Fruit fly (Drosophila melanogaster): ENCODE measurements around the gene CG34250.

CG34250 gene

dm6 chr3L:17513893-17514616, 38.0 kb downstream of the CG34250 start, which contains the start of the genes U4-U6-60K and CG7564 (continued):
- peak; percentile 95 for TF ChIP-seq CG14860 (GFP tag; IDR thresholded peaks at IDR 0.05; ENCODE audit: partially characterized antibody)
- TF ChIP-seq ken (GFP tag; IDR thresholded peaks at IDR 0.05), result peak; percentile 19; the same call in 1 of the 3 replicates
- TF ChIP-seq CG30403 (GFP tag; optimal IDR thresholded peaks at IDR 0.05), result peak; percentile 85
- TF ChIP-seq chif (GFP tag; optimal IDR thresholded peaks at IDR 0.05), result no peak
- TF ChIP-seq Hmx (GFP tag; optimal IDR thresholded peaks at IDR 0.05), result peak; percentile 20
- peak; percentile 61; the same call in 2 of the 3 replicates for TF ChIP-seq CG11456 (GFP tag; IDR thresholded peaks at IDR 0.05)
- TF ChIP-seq CG4617 (GFP tag; optimal IDR thresholded peaks at IDR 0.05; ENCODE audit: borderline replicate concordance), result peak; percentile 72
- TF ChIP-seq ci (GFP tag; IDR thresholded peaks at IDR 0.05), result no peak; the same call in 2 of the 3 replicates
- TF ChIP-seq Mad (GFP tag; optimal IDR thresholded peaks at IDR 0.05), result peak; percentile 52
- no peak for TF ChIP-seq CG7987 (GFP tag; optimal IDR thresholded peaks at IDR 0.05)
- no peak for TF ChIP-seq ftz-f1 (GFP tag; optimal IDR thresholded peaks at IDR 0.05)
- peak; percentile 64 for TF ChIP-seq NfI (GFP tag; optimal IDR thresholded peaks at IDR 0.05)
- TF ChIP-seq CG15073 (GFP tag; optimal IDR thresholded peaks at IDR 0.05), result no peak
- peak; percentile 76 for TF ChIP-seq CG16815 (GFP tag; optimal IDR thresholded peaks at IDR 0.05)
- no peak for TF ChIP-seq danr (GFP tag; IDR thresholded peaks at IDR 0.05)
- TF ChIP-seq Atf3 (GFP tag; optimal IDR thresholded peaks at IDR 0.05), result peak; percentile 38
- TF ChIP-seq CG9932 (GFP tag; IDR thresholded peaks at IDR 0.05), result peak; percentile 95
- no peak for TF ChIP-seq CG13296 (GFP tag; optimal IDR thresholded peaks at IDR 0.05)
- TF ChIP-seq zen (tag; optimal IDR thresholded peaks at IDR 0.05), result peak; percentile 50
- TF ChIP-seq CG10565 (GFP tag; optimal IDR thresholded peaks at IDR 0.05), result no peak
- TF ChIP-seq Oli (tag; optimal IDR thresholded peaks at IDR 0.05), result peak; percentile 29
- TF ChIP-seq sug (tag; optimal IDR thresholded peaks at IDR 0.05), result peak; percentile 74
- TF ChIP-seq jumu (GFP tag; optimal IDR thresholded peaks at IDR 0.05), result peak; percentile 50
- TF ChIP-seq Side (GFP tag; optimal IDR thresholded peaks at IDR 0.05), result peak; percentile 23
- peak; percentile 51 for TF ChIP-seq CG10147 (GFP tag; optimal IDR thresholded peaks at IDR 0.05)
- peak; percentile 61 for TF ChIP-seq CG1602 (GFP tag; optimal IDR thresholded peaks at IDR 0.05)
- TF ChIP-seq corto (GFP tag; optimal IDR thresholded peaks at IDR 0.05), result peak; percentile 47
- TF ChIP-seq CG4707 (GFP tag; optimal IDR thresholded peaks at IDR 0.05), result no peak
- TF ChIP-seq HLHmδ (GFP tag; optimal IDR thresholded peaks at IDR 0.05), result no peak
- no peak for TF ChIP-seq Vsx1 (GFP tag; optimal IDR thresholded peaks at IDR 0.05)
- peak; percentile 76 for TF ChIP-seq CG32532 (GFP tag; IDR thresholded peaks at IDR 0.05)
- TF ChIP-seq az2 (GFP tag; optimal IDR thresholded peaks at IDR 0.05), result peak; percentile 43
- TF ChIP-seq CG5245 (GFP tag; optimal IDR thresholded peaks at IDR 0.05), result peak; percentile 8
- peak; percentile 73 for TF ChIP-seq Meics (GFP tag; optimal IDR thresholded peaks at IDR 0.05)
- TF ChIP-seq Ets97D (GFP tag; optimal IDR thresholded peaks at IDR 0.05), result peak; percentile 45
- TF ChIP-seq sna (GFP tag; IDR thresholded peaks at IDR 0.05; ENCODE audit: partially characterized antibody), result peak; percentile 91
- no peak for TF ChIP-seq fru (optimal IDR thresholded peaks at IDR 0.05)
- TF ChIP-seq row (GFP tag; IDR thresholded peaks at IDR 0.05), result peak; percentile 91
- no peak for TF ChIP-seq zfh1 (GFP tag; IDR thresholded peaks at IDR 0.05)
- no peak for TF ChIP-seq CG1832 (GFP tag; optimal IDR thresholded peaks at IDR 0.05)
- peak; percentile 65 for TF ChIP-seq CG8924 (tag; optimal IDR thresholded peaks at IDR 0.05)
- peak; percentile 98 for TF ChIP-seq CG10267 (tag; optimal IDR thresholded peaks at IDR 0.05)
- TF ChIP-seq CG7271 (tag; optimal IDR thresholded peaks at IDR 0.05), result no peak
- TF ChIP-seq Sox102F (GFP tag; optimal IDR thresholded peaks at IDR 0.05), result peak; percentile 25
- TF ChIP-seq lab (GFP tag; optimal IDR thresholded peaks at IDR 0.05), result peak; percentile 54
